Worm (Caenorhabditis elegans) whole organism, early embryonic: ENCODE results near the gene F29A7.8.

Source experiments
- B0310.2 ChIP-seq: sonication (generic microtip); optimal IDR thresholded peaks from 2 replicates; lab custom pipeline; 2016; ENCODE audit warnings: mild to moderate bottlenecking, missing genetic modification characterization, missing compliant biosample characterization
- F13C5.2 ChIP-seq: sonication (generic microtip); optimal IDR thresholded peaks from 2 replicates; lab custom pipeline; 2017; ENCODE audit warnings: mild to moderate bottlenecking, missing genetic modification characterization, inconsistent platforms, missing compliant biosample characterization
- aly-1 ChIP-seq: sonication (generic microtip); optimal IDR thresholded peaks from 2 replicates; lab custom pipeline; 2016; ENCODE audit warnings: missing genetic modification characterization, missing compliant biosample characterization
- ama-1 ChIP-seq: fragments of 150-350 bp; optimal IDR thresholded peaks from 2 replicates; lab custom pipeline; 2014
- ceh-13 ChIP-seq: fragments of 200-800 bp; sonication (Bioruptor generic); optimal IDR thresholded peaks from 2 replicates; lab custom pipeline; 2018; ENCODE audit warnings: mild to moderate bottlenecking, missing genetic modification characterization, missing compliant biosample characterization
- ceh-36 ChIP-seq: sonication (generic microtip); optimal IDR thresholded peaks from 2 replicates; lab custom pipeline; 2016; ENCODE audit warnings: missing genetic modification characterization, inconsistent platforms, missing compliant biosample characterization
- ets-7 ChIP-seq: sonication (generic microtip); optimal IDR thresholded peaks from 2 replicates; lab custom pipeline; 2016; ENCODE audit warnings: missing genotype, missing genetic modification characterization, missing compliant biosample characterization
- flt-1 ChIP-seq: fragments of 200-800 bp; sonication (Bioruptor generic); IDR thresholded peaks from 2 replicates; pipeline ENCODE4 v1.3.6; 2022; ENCODE audit warnings: missing genetic modification characterization, missing compliant biosample characterization
- hmbx-1 ChIP-seq: sonication (generic microtip); optimal IDR thresholded peaks from 2 replicates; lab custom pipeline; 2016; ENCODE audit warnings: mild to moderate bottlenecking, missing genetic modification characterization, missing compliant biosample characterization
- hmg-4 ChIP-seq: fragments of 200-800 bp; sonication (Bioruptor generic); optimal IDR thresholded peaks from 2 replicates; lab custom pipeline; 2018; ENCODE audit warnings: mild to moderate bottlenecking, missing genetic modification characterization, missing compliant biosample characterization
- hnd-1 ChIP-seq: sonication (generic microtip); optimal IDR thresholded peaks from 2 replicates; lab custom pipeline; 2016; ENCODE audit warnings: missing genetic modification characterization, missing compliant biosample characterization
- pes-1 ChIP-seq: fragments of 200-800 bp; sonication (Bioruptor generic); IDR thresholded peaks from 2 replicates; pipeline ENCODE4 v1.3.6; 2022; ENCODE audit warnings: missing genetic modification reagents, missing genetic modification characterization, missing compliant biosample characterization
- scrt-1 ChIP-seq: fragments of 200-800 bp; sonication (Bioruptor generic); IDR thresholded peaks from 2 replicates; pipeline ENCODE4 v1.3.6; 2022; ENCODE audit warnings: missing genetic modification characterization, missing compliant biosample characterization
- sea-1 ChIP-seq: fragments of 200-800 bp; sonication (Bioruptor generic); conservative IDR thresholded peaks from 2 replicates; pipeline ENCODE4 v1.3.6; 2022; ENCODE audit warnings: missing genetic modification characterization, missing compliant biosample characterization
- tbx-11 ChIP-seq: fragments of 200-800 bp; sonication (Bioruptor generic); IDR thresholded peaks from 2 replicates; pipeline ENCODE4 v1.3.6; 2022; ENCODE audit warnings: missing genetic modification characterization, missing compliant biosample characterization
- tbx-37 ChIP-seq: fragments of 200-800 bp; sonication (Bioruptor generic); conservative IDR thresholded peaks from 2 replicates; pipeline ENCODE4 v1.3.6; 2022; ENCODE audit warnings: missing genetic modification reagents, missing genetic modification characterization, missing compliant biosample characterization
- tra-4 ChIP-seq: sonication (generic microtip); optimal IDR thresholded peaks from 2 replicates; lab custom pipeline; 2017; ENCODE audit warnings: missing genetic modification characterization, missing compliant biosample characterization

The F29A7.8 gene

ce11 chrII:2781355-2781754, 23.5 kb upstream of the F29A7.8 start, which contains the start of gene F08D12.2:
F08D12.2 (plus strand) TSS chrII:2781655.
- TF ChIP-seq hnd-1 (tag; lab: Kevin White, UChicago): no peak
- no peak for TF ChIP-seq ama-1
- no peak for TF ChIP-seq ceh-13
- TF ChIP-seq tra-4: no peak
- no peak for TF ChIP-seq tbx-37 (GFP tag; lab: Robert Waterston, UW)
- no peak for TF ChIP-seq flt-1 (GFP tag; lab: Robert Waterston, UW)
- TF ChIP-seq F13C5.2 (tag; lab: Kevin White, UChicago): no peak
- no peak for TF ChIP-seq hmbx-1 (tag; lab: Kevin White, UChicago)

- TF ChIP-seq ets-7 (tag; lab: Kevin White, UChicago) (no peak), ama-1 (no peak), aly-1 (tag; lab: Kevin White, UChicago) (no peak), ceh-36 (tag; lab: Kevin White, UChicago) (no peak), scrt-1 (GFP tag; lab: Robert Waterston, UW) (no peak), F13C5.2 (tag; lab: Kevin White, UChicago) (no peak), ceh-13 (no peak), flt-1 (GFP tag; lab: Robert Waterston, UW) (no peak), tbx-11 (GFP tag; lab: Robert Waterston, UW) (no peak), B0310.2 (tag; lab: Kevin White, UChicago) (no peak), hmg-4 (GFP tag; lab: Kevin White, UChicago) (no peak), tbx-37 (GFP tag; lab: Robert Waterston, UW) (no peak), pes-1 (no peak), sea-1 (GFP tag; lab: Robert Waterston, UW) (no peak), tra-4 (no peak), hnd-1 (tag; lab: Kevin White, UChicago) (no peak), hmbx-1 (tag; lab: Kevin White, UChicago) (no peak)
Observed at ce11 chrII:2780804-2781203, 22.9 kb upstream of the F29A7.8 start.

- no peak for TF ChIP-seq hmbx-1 (tag; lab: Kevin White, UChicago)
- TF ChIP-seq ets-7 (tag; lab: Kevin White, UChicago): no peak
- TF ChIP-seq B0310.2 (tag; lab: Kevin White, UChicago): no peak
- no peak for TF ChIP-seq ceh-36 (tag; lab: Kevin White, UChicago)
- TF ChIP-seq pes-1: no peak
- TF ChIP-seq ceh-13: no peak
- no peak for TF ChIP-seq tra-4
- no peak for TF ChIP-seq hmg-4 (GFP tag; lab: Kevin White, UChicago)
- no peak for TF ChIP-seq sea-1 (GFP tag; lab: Robert Waterston, UW)
- TF ChIP-seq tbx-37 (GFP tag; lab: Robert Waterston, UW): no peak
- no peak for TF ChIP-seq F13C5.2 (tag; lab: Kevin White, UChicago)
- TF ChIP-seq hnd-1 (tag; lab: Kevin White, UChicago): no peak
- no peak for TF ChIP-seq tbx-11 (GFP tag; lab: Robert Waterston, UW)
- TF ChIP-seq ama-1: no peak
- no peak for TF ChIP-seq aly-1 (tag; lab: Kevin White, UChicago)
Observed at ce11 chrII:2779253-2779652, 21.4 kb upstream of the F29A7.8 start, which contains the start of gene F08D12.3. F08D12.3 (plus strand) TSS chrII:2779553.

ce11 chrII:2777846-2778245, 20.0 kb upstream of the F29A7.8 start, which contains the start of gene F08D12.4:
F08D12.4 (plus strand) TSS chrII:2778146.
- TF ChIP-seq aly-1 (tag; lab: Kevin White, UChicago) (no peak), ama-1 (no peak), hmbx-1 (tag; lab: Kevin White, UChicago) (no peak), hmg-4 (GFP tag; lab: Kevin White, UChicago) (no peak), ets-7 (tag; lab: Kevin White, UChicago) (no peak), F13C5.2 (tag; lab: Kevin White, UChicago) (no peak), flt-1 (GFP tag; lab: Robert Waterston, UW) (no peak), tbx-11 (GFP tag; lab: Robert Waterston, UW) (no peak), ceh-13 (no peak)

DNA sequence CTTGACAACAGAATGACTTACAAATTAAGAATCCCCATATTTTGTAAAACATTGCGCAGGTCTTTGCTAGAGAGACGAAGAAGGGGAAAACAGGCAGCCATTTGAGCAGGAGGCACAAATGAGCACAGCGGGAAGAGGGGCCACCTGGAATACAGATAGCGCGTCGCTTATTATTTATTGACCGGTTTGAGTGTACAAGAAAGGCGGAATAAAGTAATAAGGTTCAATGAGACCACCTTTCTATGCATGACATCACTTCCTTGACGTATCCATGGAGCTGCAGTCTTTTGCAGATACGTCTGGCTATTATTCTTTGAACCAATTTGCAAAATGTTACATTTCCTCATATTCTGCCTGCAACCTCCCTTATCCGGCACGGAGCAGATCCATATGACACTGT, 17.1 kb upstream of the F29A7.8 start, which contains the start of gene fbxb-111:
fbxb-111 (minus strand) TSS at position 101 of the 400 bp plus-strand sequence.
- TF ChIP-seq tra-4 (no peak), ama-1 (no peak), scrt-1 (GFP tag; lab: Robert Waterston, UW) (no peak), sea-1 (GFP tag; lab: Robert Waterston, UW) (no peak), F13C5.2 (tag; lab: Kevin White, UChicago) (no peak), tbx-11 (GFP tag; lab: Robert Waterston, UW) (no peak), ceh-13 (no peak), B0310.2 (tag; lab: Kevin White, UChicago) (no peak), hnd-1 (tag; lab: Kevin White, UChicago) (no peak)

ce11 chrII:2773534-2773933, 15.7 kb upstream of the F29A7.8 start, which contains the start of gene sdz-9:
sdz-9 (minus strand) TSS chrII:2773634.
- no peak for TF ChIP-seq ets-7 (tag; lab: Kevin White, UChicago)
- TF ChIP-seq ceh-36 (tag; lab: Kevin White, UChicago): no peak

DNA sequence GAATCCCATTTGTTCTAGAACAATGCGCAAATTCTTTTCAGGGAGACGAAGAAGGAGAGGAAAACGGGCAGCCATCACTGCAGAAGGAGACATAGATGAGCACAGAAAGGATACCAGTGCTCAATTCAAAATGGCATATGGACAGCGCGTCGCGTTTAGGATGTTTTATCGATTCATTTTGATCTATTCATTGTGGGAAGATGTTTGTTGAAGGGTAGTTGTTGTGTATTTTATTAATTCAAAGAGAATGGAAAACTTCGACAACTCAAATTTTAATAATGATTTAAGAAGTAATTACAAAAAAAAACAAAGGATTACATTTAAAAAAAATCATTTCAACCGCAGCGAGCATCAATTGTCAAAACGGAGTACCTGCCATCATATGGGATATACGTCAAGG, 14.3 kb upstream of the F29A7.8 start, which contains the start of gene sdz-10:
sdz-10 (minus strand) TSS at position 101 of the 400 bp plus-strand sequence.
- TF ChIP-seq scrt-1 (GFP tag; lab: Robert Waterston, UW) (no peak), hmbx-1 (tag; lab: Kevin White, UChicago) (no peak), tbx-11 (GFP tag; lab: Robert Waterston, UW) (no peak)

DNA sequence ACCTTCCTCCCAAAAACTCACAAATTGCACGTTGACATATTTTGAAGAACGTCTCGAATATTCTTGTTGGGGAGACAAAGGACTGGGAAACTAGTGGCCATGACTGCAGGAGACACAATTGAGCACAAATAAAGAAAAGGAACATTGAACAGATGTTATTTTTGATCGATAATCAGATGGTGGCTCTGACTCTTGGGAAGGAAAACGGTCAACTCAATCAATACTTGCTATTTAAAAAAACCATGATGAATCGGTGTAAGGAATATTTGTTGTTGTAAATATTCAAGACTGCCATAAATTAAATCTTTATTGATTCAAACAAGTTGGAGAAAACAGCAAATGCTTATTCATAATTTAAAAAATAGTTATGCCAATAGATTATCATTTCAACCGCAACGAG, 12.9 kb upstream of the F29A7.8 start, which contains the start of gene fbxb-105:
fbxb-105 (minus strand) TSS at position 101 of the 400 bp plus-strand sequence.
- TF ChIP-seq flt-1 (GFP tag; lab: Robert Waterston, UW) (no peak), hnd-1 (tag; lab: Kevin White, UChicago) (no peak), scrt-1 (GFP tag; lab: Robert Waterston, UW) (no peak), ceh-36 (tag; lab: Kevin White, UChicago) (no peak), ama-1 (no peak), sea-1 (GFP tag; lab: Robert Waterston, UW) (no peak), hmbx-1 (tag; lab: Kevin White, UChicago) (no peak), aly-1 (tag; lab: Kevin White, UChicago) (no peak), tra-4 (no peak), hmg-4 (GFP tag; lab: Kevin White, UChicago) (no peak), B0310.2 (tag; lab: Kevin White, UChicago) (no peak), pes-1 (no peak), ceh-13 (no peak)
